Fruit fly (Drosophila melanogaster) whole organism, prepupa: Measurements from ENCODE around the gene Oatp33Ea.
A peak's percentile ranks its signal among the peaks of the same experiment; 100 is the strongest.

Experiments
- Blimp-1 ChIP-seq: fragments of 200-800 bp; sonication (Bioruptor generic); optimal IDR thresholded peaks from 3 replicates; lab custom pipeline; 2017; ENCODE audit warnings: missing biosample characterization, missing genetic modification characterization, mild to moderate bottlenecking, moderate library complexity, missing genetic modification reagents
- CG10631 ChIP-seq: fragments of 200-800 bp; sonication (Bioruptor generic); optimal IDR thresholded peaks from 2 replicates; lab custom pipeline; 2016; ENCODE audit warnings: missing biosample characterization, missing genetic modification characterization
- CG11294 ChIP-seq: fragments of 200-800 bp; sonication (Bioruptor generic); IDR thresholded peaks from 2 replicates; pipeline ENCODE4 v1.3.6; 2022; ENCODE audit warnings: missing biosample characterization, missing genetic modification characterization
- CG11762 ChIP-seq: fragments of 200-800 bp; sonication (Bioruptor generic); optimal IDR thresholded peaks from 3 replicates; lab custom pipeline; 2016; ENCODE audit warnings: missing biosample characterization, missing genetic modification characterization; ENCODE audit not compliant: insufficient read depth
- CG11902 ChIP-seq: fragments of 200-800 bp; sonication (Bioruptor generic); optimal IDR thresholded peaks from 3 replicates; lab custom pipeline; 2016; ENCODE audit warnings: missing biosample characterization, missing genetic modification characterization
- CG15336 ChIP-seq: fragments of 200-800 bp; sonication (Bioruptor generic); IDR thresholded peaks from 2 replicates; pipeline ENCODE4 v1.3.6; 2022; ENCODE audit warnings: missing biosample characterization, missing genetic modification characterization
- CG1621 ChIP-seq: fragments of 200-800 bp; sonication (Bioruptor generic); optimal IDR thresholded peaks from 3 replicates; lab custom pipeline; 2018; ENCODE audit warnings: missing biosample characterization, mild to moderate bottlenecking, missing genetic modification characterization
- CG32006 ChIP-seq: fragments of 200-800 bp; sonication (Bioruptor generic); optimal IDR thresholded peaks from 3 replicates; lab custom pipeline; 2017; ENCODE audit warnings: missing biosample characterization, mild to moderate bottlenecking, missing genetic modification characterization
- CG6276 ChIP-seq: fragments of 200-800 bp; sonication (Bioruptor generic); optimal IDR thresholded peaks from 2 replicates; lab custom pipeline; 2017; ENCODE audit warnings: missing biosample characterization, mild to moderate bottlenecking, missing genetic modification characterization
- CG6792 ChIP-seq: fragments of 200-800 bp; sonication (Bioruptor generic); optimal IDR thresholded peaks from 3 replicates; lab custom pipeline; 2016; ENCODE audit warnings: missing biosample characterization, missing genetic modification characterization
- CG6854 ChIP-seq: fragments of 200-800 bp; sonication (Bioruptor generic); optimal IDR thresholded peaks from 2 replicates; lab custom pipeline; 2017; ENCODE audit warnings: missing biosample characterization, mild to moderate bottlenecking, missing genetic modification characterization
- CG7368 ChIP-seq: fragments of 200-800 bp; sonication (Bioruptor generic); optimal IDR thresholded peaks from 3 replicates; lab custom pipeline; 2016; ENCODE audit warnings: missing biosample characterization, missing genetic modification characterization
- CG8319 ChIP-seq: fragments of 200-800 bp; sonication (Bioruptor generic); optimal IDR thresholded peaks from 3 replicates; lab custom pipeline; 2016; ENCODE audit warnings: missing biosample characterization, missing genetic modification characterization
- CG9139 ChIP-seq: fragments of 200-800 bp; sonication (Bioruptor generic); optimal IDR thresholded peaks from 3 replicates; lab custom pipeline; 2017; ENCODE audit warnings: missing biosample characterization, mild to moderate bottlenecking, missing genetic modification characterization
- Eip75B ChIP-seq: fragments of 200-800 bp; sonication (Bioruptor generic); optimal IDR thresholded peaks from 3 replicates; lab custom pipeline; 2016; ENCODE audit warnings: missing biosample characterization, missing genetic modification characterization
- Eip78C ChIP-seq: fragments of 200-800 bp; sonication (Bioruptor generic); peaks from one replicate; lab custom pipeline; 2016; ENCODE audit warnings: missing biosample characterization, missing genetic modification characterization
- Eip93F ChIP-seq: fragments of 200-800 bp; sonication (Bioruptor generic); optimal IDR thresholded peaks from 2 replicates; lab custom pipeline; 2016; ENCODE audit warnings: missing biosample characterization, mild to moderate bottlenecking, missing genetic modification characterization
- Ets96B ChIP-seq: fragments of 200-800 bp; optimal IDR thresholded peaks from 2 replicates; lab custom pipeline; 2019; ENCODE audit warnings: missing biosample characterization, mild to moderate bottlenecking, missing genetic modification characterization, moderate library complexity
- Gug ChIP-seq: fragments of 200-800 bp; sonication (Bioruptor generic); IDR thresholded peaks from 2 replicates; pipeline ENCODE4 v1.3.6; 2022; ENCODE audit warnings: missing biosample characterization, missing genetic modification characterization
- Hr38 ChIP-seq: sonication (Bioruptor generic); optimal IDR thresholded peaks from 2 replicates; lab custom pipeline; 2016; ENCODE audit warnings: missing biosample characterization, missing genetic modification characterization
- Hr39 ChIP-seq: fragments of 200-800 bp; sonication (Bioruptor generic); optimal IDR thresholded peaks from 2 replicates; lab custom pipeline; 2016; ENCODE audit warnings: missing biosample characterization, missing genetic modification characterization
- Lpt ChIP-seq: fragments of 200-800 bp; sonication (Bioruptor generic); optimal IDR thresholded peaks from 3 replicates; lab custom pipeline; 2016; ENCODE audit warnings: missing biosample characterization, missing genetic modification characterization
- Met ChIP-seq: fragments of 200-800 bp; sonication (Bioruptor generic); optimal IDR thresholded peaks from 3 replicates; lab custom pipeline; 2016; ENCODE audit warnings: missing biosample characterization, missing genetic modification characterization
- Smox ChIP-seq: fragments of 200-800 bp; sonication (Bioruptor generic); optimal IDR thresholded peaks from 3 replicates; lab custom pipeline; 2016; ENCODE audit warnings: missing biosample characterization, missing genetic modification characterization
- Sox14 ChIP-seq: fragments of 200-800 bp; sonication (Bioruptor generic); optimal IDR thresholded peaks from 3 replicates; lab custom pipeline; 2016; ENCODE audit warnings: missing biosample characterization, missing genetic modification characterization
- Sox15 ChIP-seq: fragments of 200-800 bp; sonication (Bioruptor generic); optimal IDR thresholded peaks from 3 replicates; lab custom pipeline; 2016; ENCODE audit warnings: missing biosample characterization, missing genetic modification characterization
- achi ChIP-seq: fragments of 200-800 bp; sonication (Bioruptor generic); optimal IDR thresholded peaks from 3 replicates; lab custom pipeline; 2016; ENCODE audit warnings: missing biosample characterization, missing genetic modification characterization
- acj6 ChIP-seq: fragments of 200-800 bp; sonication (Bioruptor generic); optimal IDR thresholded peaks from 3 replicates; lab custom pipeline; 2016; ENCODE audit warnings: missing biosample characterization, missing genetic modification characterization
- cyc ChIP-seq: fragments of 200-800 bp; sonication (Bioruptor generic); optimal IDR thresholded peaks from 3 replicates; lab custom pipeline; 2016; ENCODE audit warnings: missing biosample characterization, missing genetic modification characterization
- eg ChIP-seq: fragments of 200-800 bp; sonication (Bioruptor generic); IDR thresholded peaks from 3 replicates; pipeline ENCODE4 v1.3.6; 2022; ENCODE audit warnings: missing biosample characterization, missing genetic modification characterization
- esn ChIP-seq: fragments of 200-800 bp; sonication (Bioruptor generic); optimal IDR thresholded peaks from 2 replicates; lab custom pipeline; 2016; ENCODE audit warnings: missing biosample characterization, mild to moderate bottlenecking, missing genetic modification characterization, moderate library complexity
- fd59A ChIP-seq: fragments of 200-800 bp; sonication (Bioruptor generic); optimal IDR thresholded peaks from 2 replicates; lab custom pipeline; 2017; ENCODE audit warnings: missing biosample characterization, mild to moderate bottlenecking, missing genetic modification characterization, missing genetic modification reagents
- fkh ChIP-seq: fragments of 200-800 bp; sonication (Bioruptor generic); optimal IDR thresholded peaks from 3 replicates; lab custom pipeline; 2017; ENCODE audit warnings: missing biosample characterization, mild to moderate bottlenecking, missing genetic modification characterization, moderate library complexity
- lz ChIP-seq: fragments of 200-800 bp; sonication (Bioruptor generic); optimal IDR thresholded peaks from 3 replicates; lab custom pipeline; 2016; ENCODE audit warnings: missing biosample characterization, missing genetic modification characterization
- net ChIP-seq: fragments of 200-800 bp; sonication (Bioruptor generic); optimal IDR thresholded peaks from 3 replicates; lab custom pipeline; 2016; ENCODE audit warnings: missing biosample characterization, missing genetic modification characterization
- pdm3 ChIP-seq: fragments of 200-800 bp; sonication (Bioruptor generic); optimal IDR thresholded peaks from 3 replicates; lab custom pipeline; 2016; ENCODE audit warnings: missing biosample characterization, missing genetic modification characterization
- salr ChIP-seq, 2 experiments: fragments of 200-800 bp; sonication (Bioruptor generic); optimal IDR thresholded peaks; 3 replicates each; lab custom pipeline; 2016 to 2018; ENCODE audit warnings: missing biosample characterization in 2 of 2, missing genetic modification characterization in 2 of 2, mild to moderate bottlenecking in 1 of 2
- spab ChIP-seq: fragments of 200-800 bp; sonication (Bioruptor generic); optimal IDR thresholded peaks from 2 replicates; lab custom pipeline; 2017; ENCODE audit warnings: missing biosample characterization, mild to moderate bottlenecking, missing genetic modification characterization, missing genetic modification reagents
- ss ChIP-seq, 2 experiments: fragments of 200-800 bp; sonication (Bioruptor generic); optimal IDR thresholded peaks; 2 replicates in 1 of 2; 3 replicates in 1 of 2; lab custom pipeline; 2017 to 2018; ENCODE audit warnings: mild to moderate bottlenecking in 2 of 2, missing biosample characterization in 2 of 2, missing genetic modification characterization in 2 of 2, moderate library complexity in 1 of 2
- svp ChIP-seq: fragments of 200-800 bp; sonication (Bioruptor generic); peaks from one replicate; lab custom pipeline; 2016; ENCODE audit warnings: missing biosample characterization, missing genetic modification characterization

Oatp33Ea gene

DNA sequence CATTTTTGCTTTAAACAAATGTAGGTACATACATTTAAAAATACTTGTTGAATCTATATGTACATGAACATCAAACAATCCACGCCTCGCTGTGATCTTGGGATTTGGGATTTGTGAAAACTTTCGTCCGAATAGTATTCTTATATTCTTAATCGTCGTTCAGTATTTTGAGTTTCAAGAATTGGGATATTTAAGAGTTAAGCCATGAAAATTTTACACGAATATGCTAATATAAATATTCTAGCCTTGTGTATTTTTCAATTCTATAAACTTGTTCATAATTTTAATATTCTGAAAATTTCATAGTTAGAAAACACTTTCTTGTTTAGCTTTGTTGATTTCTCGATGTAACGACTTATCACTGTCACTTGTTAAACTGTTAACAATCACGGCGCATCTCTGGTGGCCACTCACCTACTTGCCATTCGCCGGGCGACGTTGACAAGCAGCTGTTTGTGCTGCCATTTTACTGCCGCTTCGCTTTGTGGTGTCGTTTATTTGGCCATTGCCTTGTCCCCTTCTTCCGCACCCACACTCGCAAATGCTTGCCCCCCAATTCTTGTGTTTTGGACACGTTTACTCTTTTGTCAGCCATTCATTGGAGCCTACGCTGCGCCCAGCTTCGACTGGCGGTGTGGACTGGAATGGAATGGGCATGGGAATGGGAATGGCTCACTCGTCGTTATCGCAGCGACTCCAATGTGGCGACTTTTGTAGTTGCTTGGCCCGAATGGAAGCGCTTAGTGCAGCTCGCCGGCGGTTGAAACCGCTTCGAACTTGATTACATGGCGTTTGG lies 9.6 kb downstream of the Oatp33Ea start:
- TF ChIP-seq pdm3 (no peak), Ets96B (tag; lab: Kevin White, UChicago) (no peak), CG7368 (GFP tag; lab: Kevin White, UChicago) (no peak), Eip78C (GFP tag; lab: Kevin White, UChicago) (no peak), esn (no peak), Sox15 (no peak), Smox (peak; percentile 5), CG11294 (GFP tag; lab: Robert Waterston, UW) (no peak), Hr38 (GFP tag; lab: Kevin White, UChicago) (no peak), Sox14 (peak; percentile 44), eg (no peak), fd59A (no peak), CG15336 (no peak), Lpt (GFP tag; lab: Kevin White, UChicago) (no peak), Eip75B (GFP tag; lab: Kevin White, UChicago) (peak; percentile 26), svp (GFP tag; lab: Kevin White, UChicago) (peak; percentile 75), salr (GFP tag; optimal IDR thresholded peaks at IDR 0.05; lab: Kevin White, UChicago) (no peak), CG6792 (GFP tag; lab: Kevin White, UChicago) (no peak), Blimp-1 (GFP tag; lab: Kevin White, UChicago) (no peak), acj6 (no peak)

DNA sequence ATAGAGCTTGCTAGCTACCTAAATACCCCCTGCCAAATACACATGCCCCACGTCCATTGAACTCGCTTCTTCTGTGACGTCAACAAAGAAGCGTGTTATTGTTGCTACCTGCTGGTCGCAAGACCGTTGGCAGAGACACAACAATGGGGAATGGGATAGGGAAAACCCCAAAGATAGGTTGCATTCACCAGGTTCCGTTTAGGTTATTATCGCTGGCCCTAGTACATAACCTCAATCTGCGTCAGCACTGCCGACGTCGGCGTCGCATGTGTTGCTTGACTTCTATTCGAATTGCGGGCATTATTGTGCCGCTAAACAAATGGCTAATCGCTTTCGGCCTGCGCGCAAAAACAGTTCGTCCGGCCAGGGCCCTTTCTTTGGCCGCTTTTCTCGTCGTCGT lies 10.3 kb downstream of the Oatp33Ea start:
- TF ChIP-seq CG6792 (GFP tag; lab: Kevin White, UChicago) (no peak), Met (GFP tag; lab: Kevin White, UChicago) (no peak), CG10631 (GFP tag; lab: Kevin White, UChicago) (no peak), Eip78C (GFP tag; lab: Kevin White, UChicago) (peak; percentile 5)

DNA sequence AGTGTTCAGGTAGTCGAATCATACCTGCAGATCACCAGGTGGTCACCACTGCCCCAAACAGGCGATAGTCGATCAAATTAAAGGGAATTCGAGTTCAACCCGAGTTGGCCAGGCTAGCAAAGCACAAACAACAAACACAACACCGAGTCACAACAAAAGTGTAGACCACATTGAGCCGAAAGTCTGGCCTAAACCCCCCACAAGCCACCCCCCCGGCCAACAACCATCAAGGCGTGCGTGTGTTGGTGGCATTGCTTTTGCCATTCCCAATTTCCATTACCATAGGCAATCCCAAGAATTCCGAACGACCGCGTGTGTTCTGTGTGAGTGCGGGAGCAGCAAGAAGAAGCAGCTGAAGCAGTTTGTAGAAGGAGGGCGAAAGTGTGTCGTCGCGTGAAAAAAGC lies 11.2 kb downstream of the Oatp33Ea start, which contains the start of gene SC35:
TSS of gene SC35 (minus strand) at position 131 of the 404 bp plus-strand sequence.
- TF ChIP-seq ss (GFP tag; optimal IDR thresholded peaks at IDR 0.05; lab: Kevin White, UChicago): peak in 1 of 2 experiments; percentile 25
- TF ChIP-seq CG6854 (GFP tag; lab: Kevin White, UChicago): peak; percentile 20
- no peak for TF ChIP-seq Eip93F (GFP tag; lab: Kevin White, UChicago)
- TF ChIP-seq, all 60 proteins: peak for 2

DNA sequence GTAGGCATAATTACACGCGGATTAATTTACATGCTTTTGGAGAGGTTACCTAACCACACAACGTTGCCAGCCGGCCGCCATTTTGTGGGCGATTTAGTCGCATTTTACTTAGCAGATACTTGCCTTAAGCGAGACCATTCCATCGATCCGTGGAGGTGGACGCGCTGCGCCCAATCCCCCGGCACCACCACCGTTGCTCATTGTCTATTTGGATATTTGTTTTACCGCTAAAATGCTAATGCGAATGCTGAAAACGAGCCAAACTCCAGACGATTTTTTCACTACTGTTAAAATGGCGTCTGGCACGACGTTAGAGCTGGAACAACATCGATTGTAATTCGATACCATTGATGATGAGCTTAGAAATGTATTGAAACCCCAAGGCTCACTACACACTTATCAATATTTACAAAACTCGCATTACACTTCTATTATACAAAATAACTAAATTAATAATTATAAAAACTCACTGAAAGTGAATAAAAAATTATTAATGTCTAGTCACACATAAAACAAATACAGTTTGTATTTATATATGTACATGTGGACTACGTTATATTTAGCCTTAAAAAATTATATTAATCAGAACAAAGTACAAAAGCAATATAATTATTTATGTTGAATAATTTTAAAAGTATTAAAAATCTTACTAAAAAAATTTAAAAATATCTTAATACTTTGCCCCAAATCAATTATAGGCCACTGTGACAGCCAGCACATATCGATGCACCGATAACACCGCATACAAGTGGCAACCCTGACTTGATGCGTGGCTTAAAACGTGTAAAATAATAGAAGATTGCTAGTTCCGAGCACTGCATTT lies 11.8 kb downstream of the Oatp33Ea start, which contains the start of gene eRF3:
TSS of gene eRF3 (plus strand) at position 741 of the 823 bp plus-strand sequence.
- TF ChIP-seq achi (GFP tag; lab: Kevin White, UChicago): peak; percentile 62
- TF ChIP-seq CG15336: peak; percentile 67
- peak; percentile 43 for TF ChIP-seq cyc (GFP tag; lab: Kevin White, UChicago)
- TF ChIP-seq Gug (GFP tag; lab: Robert Waterston, UW): peak; percentile 56; the same call in 1 of the 2 replicates
- TF ChIP-seq Eip75B (GFP tag; lab: Kevin White, UChicago): peak; percentile 38
- peak; percentile 29 for TF ChIP-seq Hr39 (GFP tag; lab: Kevin White, UChicago)
- peak; percentile 39 for TF ChIP-seq CG11902 (GFP tag; lab: Kevin White, UChicago)
- TF ChIP-seq lz (GFP tag; lab: Kevin White, UChicago): peak; percentile 29
- peak; percentile 30 for TF ChIP-seq Met (GFP tag; lab: Kevin White, UChicago)
- TF ChIP-seq CG9139 (GFP tag; lab: Kevin White, UChicago): no peak
- no peak for TF ChIP-seq CG1621
- TF ChIP-seq CG7368 (GFP tag; lab: Kevin White, UChicago): peak; percentile 49
- TF ChIP-seq Hr38 (GFP tag; lab: Kevin White, UChicago): no peak
- TF ChIP-seq CG6792 (GFP tag; lab: Kevin White, UChicago): peak; percentile 42
- TF ChIP-seq CG11294 (GFP tag; lab: Robert Waterston, UW): peak; percentile 43; the same call in 1 of the 2 replicates
- peak; percentile 14 for TF ChIP-seq CG11762 (GFP tag; lab: Kevin White, UChicago)
- no peak for TF ChIP-seq Sox14
- peak; percentile 76 for TF ChIP-seq acj6
- peak; percentile 76 for TF ChIP-seq CG8319
- peak; percentile 49 for TF ChIP-seq net
- peak; percentile 73 for TF ChIP-seq CG32006 (GFP tag; lab: Kevin White, UChicago)
- TF ChIP-seq esn: peak; percentile 68
- TF ChIP-seq fd59A: no peak
- no peak for TF ChIP-seq CG6276
- TF ChIP-seq Blimp-1 (GFP tag; lab: Kevin White, UChicago): no peak
- peak in 1 of 2 experiments; percentile 45 for TF ChIP-seq ss (GFP tag; optimal IDR thresholded peaks at IDR 0.05; lab: Kevin White, UChicago)
- TF ChIP-seq fkh (GFP tag; lab: Kevin White, UChicago): peak; percentile 38
- TF ChIP-seq spab (GFP tag; lab: Kevin White, UChicago): peak; percentile 18
- peak in 1 of 2 experiments; percentile 71 for TF ChIP-seq salr (GFP tag; optimal IDR thresholded peaks at IDR 0.05; lab: Kevin White, UChicago)
- no peak for TF ChIP-seq CG6854 (GFP tag; lab: Kevin White, UChicago)
